Worm (Caenorhabditis elegans) whole organism, L1 larva: ENCODE measurements around the gene F53C3.6.

Experiments
- C34B4.2 ChIP-seq: sonication (generic microtip); optimal IDR thresholded peaks from 2 replicates; lab custom pipeline; 2017; ENCODE audit warnings: mild to moderate bottlenecking, missing genetic modification characterization, missing compliant biosample characterization
- aha-1 ChIP-seq: fragments of 150-350 bp; optimal IDR thresholded peaks from 2 replicates; lab custom pipeline; 2014; ENCODE audit warnings: missing biosample characterization, missing genetic modification characterization
- alr-1 ChIP-seq: fragments of 200-800 bp; sonication (Bioruptor generic); optimal IDR thresholded peaks from 2 replicates; lab custom pipeline; 2018; ENCODE audit warnings: borderline replicate concordance, mild to moderate bottlenecking, missing genetic modification characterization, missing compliant biosample characterization
- blmp-1 ChIP-seq: fragments of 150-350 bp; optimal IDR thresholded peaks from 2 replicates; lab custom pipeline; 2014; ENCODE audit warnings: missing biosample characterization, missing genetic modification characterization
- ceh-63 ChIP-seq: fragments of 200-800 bp; sonication (Bioruptor generic); optimal IDR thresholded peaks from 2 replicates; lab custom pipeline; 2018; ENCODE audit warnings: mild to moderate bottlenecking, missing genetic modification characterization, missing compliant biosample characterization
- ceh-82 ChIP-seq, 3 experiments: fragments of 150-350 bp in 1 of 3; sonication (generic microtip) in 2 of 3; optimal IDR thresholded peaks; 2 replicates each; lab custom pipeline; 2014 to 2017; ENCODE audit warnings: missing biosample characterization in 3 of 3, missing genetic modification characterization in 3 of 3
- ces-1 ChIP-seq: fragments of 150-350 bp; optimal IDR thresholded peaks from 2 replicates; lab custom pipeline; 2014; ENCODE audit warnings: missing biosample characterization, missing genetic modification reagents, missing genetic modification characterization
- efl-1 ChIP-seq, 4 experiments: fragments of 150-350 bp; optimal IDR thresholded peaks in 3 of 4; peaks in 1 of 4; 1 replicate in 1 of 4; 2 replicates in 3 of 4; lab custom pipeline; 2014; ENCODE audit warnings: missing biosample characterization in 2 of 4, missing genetic modification characterization in 2 of 4, missing genetic modification reagents in 2 of 4
- elt-2 ChIP-seq: sonication (generic microtip); optimal IDR thresholded peaks from 2 replicates; lab custom pipeline; 2016; ENCODE audit warnings: missing genetic modification characterization, mild to moderate bottlenecking, inconsistent platforms, missing compliant biosample characterization, missing genetic modification reagents
- ets-5 ChIP-seq: fragments of 200-800 bp; sonication (Bioruptor generic); IDR thresholded peaks from 2 replicates; pipeline ENCODE4 v1.3.6; 2022; ENCODE audit warnings: missing genetic modification characterization, missing compliant biosample characterization
- fkh-4 ChIP-seq: sonication (generic microtip); optimal IDR thresholded peaks from 2 replicates; lab custom pipeline; 2016; ENCODE audit warnings: missing compliant biosample characterization, missing genetic modification characterization, borderline replicate concordance
- fkh-8 ChIP-seq: sonication (generic microtip); optimal IDR thresholded peaks from 2 replicates; lab custom pipeline; 2016; ENCODE audit warnings: mild to moderate bottlenecking, missing genetic modification characterization, missing compliant biosample characterization
- hlh-17 ChIP-seq: fragments of 200-800 bp; sonication (Bioruptor generic); optimal IDR thresholded peaks from 2 replicates; lab custom pipeline; 2018; ENCODE audit warnings: missing genetic modification characterization, mild to moderate bottlenecking, missing compliant biosample characterization, moderate library complexity, borderline replicate concordance
- hpl-2 ChIP-seq: fragments of 150-350 bp; optimal IDR thresholded peaks from 2 replicates; lab custom pipeline; 2014; ENCODE audit warnings: missing biosample characterization, missing genetic modification reagents, missing genetic modification characterization
- lin-13 ChIP-seq: fragments of 150-350 bp; optimal IDR thresholded peaks from 2 replicates; lab custom pipeline; 2014; ENCODE audit warnings: missing biosample characterization, missing genetic modification reagents, missing genetic modification characterization
- lin-14 ChIP-seq: fragments of 200-800 bp; sonication (Bioruptor generic); optimal IDR thresholded peaks from 2 replicates; lab custom pipeline; 2018; ENCODE audit warnings: mild to moderate bottlenecking, missing genetic modification characterization, moderate library complexity, missing compliant biosample characterization
- lin-39 ChIP-seq: fragments of 150-350 bp; optimal IDR thresholded peaks from 2 replicates; lab custom pipeline; 2014; ENCODE audit warnings: missing biosample characterization, missing genetic modification reagents, missing genetic modification characterization
- lir-3 ChIP-seq: sonication (generic microtip); optimal IDR thresholded peaks from 2 replicates; lab custom pipeline; 2016; ENCODE audit warnings: mild to moderate bottlenecking, missing genetic modification characterization, moderate library complexity, missing compliant biosample characterization; ENCODE audit not compliant: poor library complexity
- mab-9 ChIP-seq: fragments of 200-800 bp; sonication (Bioruptor generic); IDR thresholded peaks from 2 replicates; pipeline ENCODE4 v1.3.6; 2022; ENCODE audit warnings: missing genetic modification reagents, missing genetic modification characterization, missing compliant biosample characterization
- mef-2 ChIP-seq: fragments of 150-350 bp; optimal IDR thresholded peaks from 2 replicates; lab custom pipeline; 2014; ENCODE audit warnings: missing biosample characterization, missing genetic modification characterization
- nhr-237 ChIP-seq: fragments of 150-350 bp; optimal IDR thresholded peaks from 2 replicates; lab custom pipeline; 2014; ENCODE audit warnings: missing biosample characterization, missing genetic modification characterization
- nhr-28 ChIP-seq: fragments of 150-350 bp; optimal IDR thresholded peaks from 2 replicates; lab custom pipeline; 2014; ENCODE audit warnings: missing biosample characterization, missing genetic modification characterization
- nhr-47 ChIP-seq: sonication (generic microtip); optimal IDR thresholded peaks from 2 replicates; lab custom pipeline; 2016; ENCODE audit warnings: mild to moderate bottlenecking, missing genetic modification characterization, moderate library complexity, missing compliant biosample characterization
- nhr-71 ChIP-seq: sonication (generic microtip); optimal IDR thresholded peaks from 2 replicates; lab custom pipeline; 2016; ENCODE audit warnings: mild to moderate bottlenecking, missing genetic modification characterization, moderate library complexity, missing compliant biosample characterization
- nhr-77 ChIP-seq: fragments of 150-350 bp; optimal IDR thresholded peaks from 2 replicates; lab custom pipeline; 2014; ENCODE audit warnings: missing biosample characterization, missing genetic modification characterization
- nhr-84 ChIP-seq: sonication (generic microtip); optimal IDR thresholded peaks from 2 replicates; lab custom pipeline; 2017; ENCODE audit warnings: missing biosample characterization, missing genetic modification characterization
- pag-3 ChIP-seq: sonication (generic microtip); optimal IDR thresholded peaks from 2 replicates; lab custom pipeline; 2017; ENCODE audit warnings: missing genetic modification characterization, mild to moderate bottlenecking, missing compliant biosample characterization, antibody characterized with exemption, borderline replicate concordance; ENCODE audit not compliant: insufficient read depth
- pqm-1 ChIP-seq: sonication (generic microtip); optimal IDR thresholded peaks from 3 replicates; lab custom pipeline; 2017; ENCODE audit warnings: missing biosample characterization, missing genetic modification characterization
- rnt-1 ChIP-seq: sonication (generic microtip); optimal IDR thresholded peaks from 2 replicates; lab custom pipeline; 2016; ENCODE audit warnings: mild to moderate bottlenecking, missing genetic modification characterization, moderate library complexity, missing compliant biosample characterization
- snu-23 ChIP-seq: sonication (generic microtip); optimal IDR thresholded peaks from 2 replicates; lab custom pipeline; 2016; ENCODE audit warnings: missing genetic modification characterization, missing compliant biosample characterization
- sox-4 ChIP-seq: sonication (generic microtip); optimal IDR thresholded peaks from 2 replicates; lab custom pipeline; 2016; ENCODE audit warnings: missing genetic modification characterization, missing compliant biosample characterization
- tbx-2 ChIP-seq: sonication (generic microtip); optimal IDR thresholded peaks from 2 replicates; lab custom pipeline; 2016; ENCODE audit warnings: missing genetic modification characterization, missing compliant biosample characterization
- tlp-1 ChIP-seq: fragments of 150-350 bp; optimal IDR thresholded peaks from 2 replicates; lab custom pipeline; 2014; ENCODE audit warnings: missing biosample characterization, missing genetic modification characterization
- unc-130 ChIP-seq: fragments of 150-350 bp; optimal IDR thresholded peaks from 2 replicates; lab custom pipeline; 2017; ENCODE audit warnings: missing biosample characterization, missing genetic modification characterization, inconsistent platforms
- unc-86 ChIP-seq: sonication (generic microtip); optimal IDR thresholded peaks from 2 replicates; lab custom pipeline; 2016; ENCODE audit warnings: missing genetic modification characterization, missing compliant biosample characterization
- unc-98 ChIP-seq: fragments of 200-800 bp; sonication (Bioruptor generic); IDR thresholded peaks from 2 replicates; pipeline ENCODE4 v1.3.6; 2022; ENCODE audit warnings: missing genetic modification characterization, missing compliant biosample characterization
- xbp-1 ChIP-seq: sonication (generic microtip); optimal IDR thresholded peaks from 2 replicates; lab custom pipeline; 2016; ENCODE audit warnings: missing genetic modification characterization, missing compliant biosample characterization
- zag-1 ChIP-seq: fragments of 150-350 bp; optimal IDR thresholded peaks from 2 replicates; lab custom pipeline; 2014; ENCODE audit warnings: missing biosample characterization, missing genetic modification characterization
- ztf-11 ChIP-seq, 2 experiments: sonication (generic microtip); optimal IDR thresholded peaks; 2 replicates each; lab custom pipeline; 2016 to 2017; ENCODE audit warnings: missing genetic modification characterization in 2 of 2, missing biosample characterization in 1 of 2, missing compliant biosample characterization in 1 of 2

The F53C3.6 gene

DNA sequence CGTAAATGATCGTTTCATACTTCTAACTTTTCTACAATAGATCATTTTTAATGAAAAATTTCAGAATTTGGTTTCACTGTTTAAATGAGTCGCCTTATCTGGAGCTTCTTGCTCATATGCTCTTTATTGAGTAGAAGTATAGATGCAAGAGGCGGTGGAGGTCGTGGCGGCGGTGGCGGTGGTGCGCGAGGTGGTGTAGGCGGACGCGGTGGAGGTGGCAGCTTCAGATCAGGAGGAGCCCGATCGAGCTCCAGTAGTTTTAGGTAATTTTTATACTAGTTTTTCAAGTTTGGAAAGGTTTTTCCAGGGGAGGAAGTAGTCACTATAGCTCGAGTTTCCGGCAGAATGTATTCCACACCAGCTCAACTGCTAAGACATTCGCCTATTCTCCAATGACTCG, 4.9 kb downstream of the F53C3.6 start, which contains the start of gene F53C3.3:
Gene F53C3.3 (plus strand): TSS at position 59 of the 400 bp plus-strand sequence.
- TF ChIP-seq sox-4 (tag; lab: Kevin White, UChicago) (no peak), ces-1 (GFP tag; lab: Kevin White, UChicago) (no peak), blmp-1 (no peak), tbx-2 (tag; lab: Kevin White, UChicago) (no peak), elt-2 (tag; lab: Kevin White, UChicago) (no peak), pqm-1 (tag; lab: Kevin White, UChicago) (no peak), lin-13 (GFP tag; lab: Kevin White, UChicago) (no peak), ets-5 (GFP tag; lab: Robert Waterston, UW) (no peak), ztf-11 (tag; optimal IDR thresholded peaks at IDR 0.05; lab: Kevin White, UChicago) (no peak), fkh-4 (no peak), nhr-84 (tag; lab: Kevin White, UChicago) (no peak), lin-39 (tag; lab: Kevin White, UChicago) (no peak), zag-1 (tag; lab: Kevin White, UChicago) (no peak)

DNA sequence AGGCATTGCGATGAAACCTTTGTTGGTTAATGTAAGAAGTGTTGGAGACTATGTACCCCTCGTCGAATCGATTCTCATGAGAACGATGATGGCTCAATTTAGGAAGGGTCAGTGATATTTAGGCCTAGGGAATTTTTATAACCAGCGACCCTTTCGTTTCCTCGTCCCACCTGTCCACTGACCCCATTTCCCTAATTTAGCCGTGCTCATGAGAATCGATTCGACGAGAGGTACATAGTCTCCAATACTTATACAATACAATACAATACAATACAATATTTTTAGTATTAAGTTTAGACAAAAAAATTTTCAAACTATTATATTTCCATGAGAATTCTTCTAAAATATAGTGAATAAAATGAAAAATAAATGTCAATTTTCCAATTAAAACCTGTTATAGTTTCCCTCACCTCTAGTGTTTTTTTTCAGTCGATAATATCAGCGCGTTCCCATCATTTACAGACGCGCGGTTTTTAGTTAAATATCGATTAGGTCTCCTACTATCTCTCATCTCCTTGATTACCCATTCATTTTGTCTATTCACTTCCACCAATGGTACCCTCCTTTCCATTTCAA, 8.8 kb downstream of the F53C3.6 start, which contains the start of the genes F53C3.11 and fbxb-103:
Gene F53C3.11 (minus strand): TSS at position 101 of the 576 bp plus-strand sequence.
Gene fbxb-103 (plus strand): TSS at position 526 of the 576 bp plus-strand sequence.
- TF ChIP-seq xbp-1 (tag; lab: Kevin White, UChicago) = no peak
- no peak for TF ChIP-seq rnt-1 (tag; lab: Kevin White, UChicago)
- no peak for TF ChIP-seq fkh-4
- TF ChIP-seq lir-3 (tag; lab: Kevin White, UChicago) = no peak
- TF ChIP-seq C34B4.2 (tag; lab: Kevin White, UChicago) = no peak
- TF ChIP-seq nhr-71 (tag; lab: Kevin White, UChicago) = no peak
- TF ChIP-seq fkh-8 (tag; lab: Kevin White, UChicago) = no peak
- TF ChIP-seq tlp-1 (tag; lab: Kevin White, UChicago) = no peak
- TF ChIP-seq aha-1 (tag; lab: Kevin White, UChicago) = no peak
- TF ChIP-seq snu-23 = no peak
- no peak for TF ChIP-seq lin-39 (tag; lab: Kevin White, UChicago)

DNA sequence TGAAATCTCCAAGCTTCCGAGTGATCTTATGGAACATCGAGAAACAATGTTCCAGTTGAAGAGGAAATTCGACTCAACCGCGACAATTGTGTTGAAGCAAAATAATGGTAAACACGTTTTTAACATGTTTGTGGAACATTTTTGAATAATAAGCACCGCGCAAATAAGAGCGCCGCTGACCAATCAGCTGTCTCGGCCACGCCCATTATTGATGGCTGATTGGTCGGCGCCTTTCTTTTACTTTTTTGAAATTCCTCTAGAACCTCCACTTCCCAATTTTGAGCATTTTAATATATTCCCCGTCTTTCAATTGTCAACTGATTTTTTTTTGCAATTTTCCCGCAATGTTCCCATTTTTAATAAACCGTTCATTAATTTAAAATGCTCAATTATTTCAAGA, 10.2 kb downstream of the F53C3.6 start:
- TF ChIP-seq hlh-17 (GFP tag; lab: Kevin White, UChicago) (no peak), sox-4 (tag; lab: Kevin White, UChicago) (no peak), alr-1 (tag; lab: Kevin White, UChicago) (no peak), fkh-4 (no peak), ceh-63 (no peak), zag-1 (tag; lab: Kevin White, UChicago) (no peak), nhr-28 (tag; lab: Kevin White, UChicago) (no peak), nhr-237 (no peak), nhr-77 (tag; lab: Kevin White, UChicago) (no peak), unc-130 (tag; lab: Kevin White, UChicago) (no peak), blmp-1 (no peak), lin-14 (no peak)
- TF ChIP-seq, all 84 proteins: peak for 0

DNA sequence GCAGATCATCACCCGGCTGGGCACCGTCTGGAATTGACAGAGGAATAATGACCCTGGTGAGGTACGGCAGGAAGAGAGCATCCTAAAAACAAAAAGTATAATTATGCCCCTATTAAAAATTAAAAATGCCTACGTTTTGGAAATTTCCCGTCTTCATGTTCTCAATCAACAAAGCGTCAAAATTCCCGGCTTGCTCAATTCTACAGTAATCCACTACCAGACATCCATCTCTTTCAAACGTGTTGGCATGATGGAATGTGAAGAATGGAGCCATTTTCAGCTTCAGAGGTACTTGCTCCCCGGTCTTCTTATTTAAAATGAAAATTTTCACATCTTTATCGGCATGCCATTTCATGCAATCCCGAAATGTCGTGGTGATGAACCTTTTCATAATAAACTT, 11.4 kb downstream of the F53C3.6 start:
- TF ChIP-seq efl-1 (optimal IDR thresholded peaks at IDR 0.05; lab: Kevin White, UChicago) = no peak
- TF ChIP-seq efl-1 (GFP tag; optimal IDR thresholded peaks at IDR 0.05 in 1 of 2; lab: Kevin White, UChicago) = no peak
- TF ChIP-seq hlh-17 (GFP tag; lab: Kevin White, UChicago) = no peak
- TF ChIP-seq hpl-2 (GFP tag; lab: Kevin White, UChicago) = no peak
- no peak for TF ChIP-seq lin-39 (tag; lab: Kevin White, UChicago)
- TF ChIP-seq pag-3 (tag; lab: Kevin White, UChicago) = no peak
- TF ChIP-seq mef-2 (tag; lab: Kevin White, UChicago) = no peak
- no peak for TF ChIP-seq lin-14
- TF ChIP-seq mab-9 (GFP tag; lab: Robert Waterston, UW) = no peak
- TF ChIP-seq unc-98 (GFP tag; lab: Robert Waterston, UW) = no peak
- TF ChIP-seq snu-23 = no peak
- no peak for TF ChIP-seq nhr-47
- no peak for TF ChIP-seq ceh-82 (tag; optimal IDR thresholded peaks at IDR 0.05; lab: Kevin White, UChicago)
- TF ChIP-seq unc-86 (tag; lab: Kevin White, UChicago) = no peak
- TF ChIP-seq, all 84 proteins: peak for 0
